Fruit fly (Drosophila melanogaster) whole organism, embryonic: Measurements from ENCODE around the gene CG34041.

ENCODE experiments used
- Asciz ChIP-seq: fragments of 200-800 bp; sonication (Bioruptor generic); optimal IDR thresholded peaks from 2 replicates; lab custom pipeline; 2017; ENCODE audit warnings: missing biosample characterization, mild to moderate bottlenecking, missing genetic modification characterization, missing genetic modification reagents
- Atf-2 ChIP-seq: fragments of 200-800 bp; sonication (Bioruptor generic); optimal IDR thresholded peaks from 2 replicates; lab custom pipeline; 2016; ENCODE audit warnings: missing biosample characterization, missing genetic modification characterization
- Bgb ChIP-seq: fragments of 200-800 bp; sonication (Bioruptor generic); IDR thresholded peaks from 2 replicates; pipeline ENCODE4 v1.3.6; 2022; ENCODE audit warnings: missing biosample characterization, missing genetic modification characterization; ENCODE audit not compliant: partially characterized antibody
- CG10431 ChIP-seq: fragments of 200-800 bp; sonication (Bioruptor generic); optimal IDR thresholded peaks from 3 replicates; lab custom pipeline; 2018; ENCODE audit warnings: missing biosample characterization, mild to moderate bottlenecking, missing genetic modification characterization
- CG10979 ChIP-seq: fragments of 200-800 bp; sonication (Bioruptor generic); optimal IDR thresholded peaks from 2 replicates; lab custom pipeline; 2018; ENCODE audit warnings: missing biosample characterization, mild to moderate bottlenecking, missing genetic modification characterization, moderate library complexity
- CG11723 ChIP-seq: fragments of 200-800 bp; sonication (Bioruptor generic); optimal IDR thresholded peaks from 2 replicates; lab custom pipeline; 2017; ENCODE audit warnings: missing biosample characterization, mild to moderate bottlenecking, missing genetic modification characterization
- CG12299 ChIP-seq: fragments of 200-800 bp; sonication (Bioruptor generic); optimal IDR thresholded peaks from 2 replicates; lab custom pipeline; 2018; ENCODE audit warnings: missing biosample characterization, mild to moderate bottlenecking, missing genetic modification characterization
- CG12744 ChIP-seq: fragments of 200-800 bp; sonication (Bioruptor generic); optimal IDR thresholded peaks from 2 replicates; lab custom pipeline; 2016; ENCODE audit warnings: missing biosample characterization, missing genetic modification characterization
- CG13894 ChIP-seq: fragments of 200-800 bp; sonication (Bioruptor generic); optimal IDR thresholded peaks from 3 replicates; lab custom pipeline; 2018; ENCODE audit warnings: missing biosample characterization, mild to moderate bottlenecking, missing genetic modification characterization, moderate library complexity
- CG14014 ChIP-seq: fragments of 200-800 bp; sonication (Bioruptor generic); IDR thresholded peaks from 2 replicates; pipeline ENCODE4 v1.3.6; 2022; ENCODE audit warnings: missing biosample characterization, missing genetic modification characterization
- CG14860 ChIP-seq: fragments of 200-800 bp; sonication (Bioruptor generic); IDR thresholded peaks from 3 replicates; pipeline ENCODE4 v1.3.6; 2022; ENCODE audit warnings: missing biosample characterization, missing genetic modification characterization; ENCODE audit not compliant: partially characterized antibody
- CG15601 ChIP-seq: fragments of 200-800 bp; sonication (Bioruptor generic); optimal IDR thresholded peaks from 3 replicates; lab custom pipeline; 2019; ENCODE audit warnings: missing biosample characterization, mild to moderate bottlenecking, missing genetic modification characterization, moderate library complexity
- CG17612 ChIP-seq: fragments of 200-800 bp; sonication (Bioruptor generic); IDR thresholded peaks from 2 replicates; pipeline ENCODE4 v1.3.6; 2022; ENCODE audit warnings: missing biosample characterization, missing genetic modification characterization
- CG18599 ChIP-seq: fragments of 200-800 bp; sonication (Bioruptor generic); optimal IDR thresholded peaks from 3 replicates; lab custom pipeline; 2017; ENCODE audit warnings: missing biosample characterization, missing genetic modification characterization, mild to moderate bottlenecking, moderate library complexity, missing genetic modification reagents
- CG18619 ChIP-seq: fragments of 200-800 bp; sonication (Bioruptor generic); optimal IDR thresholded peaks from 3 replicates; lab custom pipeline; 2017; ENCODE audit warnings: missing biosample characterization, mild to moderate bottlenecking, missing genetic modification characterization
- CG2875 ChIP-seq: fragments of 200-800 bp; sonication (Bioruptor generic); optimal IDR thresholded peaks from 2 replicates; lab custom pipeline; 2017; ENCODE audit warnings: missing biosample characterization, mild to moderate bottlenecking, missing genetic modification characterization, missing genetic modification reagents
- CG33557 ChIP-seq: fragments of 200-800 bp; sonication (Bioruptor generic); optimal IDR thresholded peaks from 2 replicates; lab custom pipeline; 2019; ENCODE audit warnings: missing biosample characterization, mild to moderate bottlenecking, missing genetic modification characterization, moderate library complexity
- CG3726 ChIP-seq: fragments of 200-800 bp; sonication (Bioruptor generic); IDR thresholded peaks from 3 replicates; pipeline ENCODE4, ENCODE4 v1.3.6; 2022; ENCODE audit warnings: missing biosample characterization, missing genetic modification characterization
- CG6175 ChIP-seq: fragments of 200-800 bp; sonication (Bioruptor generic); IDR thresholded peaks from 3 replicates; pipeline ENCODE4 v1.3.6; 2022; ENCODE audit warnings: missing biosample characterization, missing genetic modification characterization
- CG6654 ChIP-seq: fragments of 200-800 bp; sonication (Bioruptor generic); optimal IDR thresholded peaks from 2 replicates; lab custom pipeline; 2017; ENCODE audit warnings: missing biosample characterization, mild to moderate bottlenecking, missing genetic modification characterization
- CG6689 ChIP-seq: fragments of 200-800 bp; sonication (Bioruptor generic); IDR thresholded peaks from 2 replicates; pipeline ENCODE4 v1.3.6; 2022; ENCODE audit warnings: missing biosample characterization, missing genetic modification characterization
- CG7963 ChIP-seq: fragments of 200-800 bp; sonication (Bioruptor generic); IDR thresholded peaks from 3 replicates; pipeline ENCODE4 v1.3.6; 2022; ENCODE audit warnings: missing biosample characterization, missing genetic modification characterization; ENCODE audit not compliant: partially characterized antibody
- CG8281 ChIP-seq: fragments of 200-800 bp; sonication (Bioruptor generic); optimal IDR thresholded peaks from 2 replicates; lab custom pipeline; 2018; ENCODE audit warnings: missing biosample characterization, mild to moderate bottlenecking, missing genetic modification characterization, moderate library complexity
- CG9876 ChIP-seq: fragments of 200-800 bp; sonication (Bioruptor generic); optimal IDR thresholded peaks from 2 replicates; lab custom pipeline; 2016; ENCODE audit warnings: missing biosample characterization, missing genetic modification characterization
- Dp ChIP-seq: fragments of 200-800 bp; sonication (Bioruptor generic); optimal IDR thresholded peaks from 2 replicates; lab custom pipeline; 2018; ENCODE audit warnings: missing biosample characterization, mild to moderate bottlenecking, missing genetic modification characterization, moderate library complexity
- Fer3 ChIP-seq: fragments of 200-800 bp; sonication (Bioruptor generic); optimal IDR thresholded peaks from 2 replicates; lab custom pipeline; 2018; ENCODE audit warnings: missing biosample characterization, mild to moderate bottlenecking, missing genetic modification characterization, moderate library complexity
- Hey ChIP-seq: fragments of 200-800 bp; sonication (Bioruptor generic); optimal IDR thresholded peaks from 3 replicates; lab custom pipeline; 2018; ENCODE audit warnings: missing biosample characterization, mild to moderate bottlenecking, missing genetic modification characterization
- Hr78 ChIP-seq, 2 experiments: fragments of 200-800 bp in 1 of 2; fragments of >200 bp in 1 of 2; sonication (Bioruptor generic) in 1 of 2; optimal IDR thresholded peaks; 2 replicates each; lab custom pipeline; 2017 to 2019; ENCODE audit warnings: missing biosample characterization in 2 of 2, missing genetic modification characterization in 2 of 2, mild to moderate bottlenecking in 1 of 2, moderate library complexity in 1 of 2
- Nf-YA ChIP-seq: fragments of 200-800 bp; sonication (Bioruptor generic); IDR thresholded peaks from 2 replicates; pipeline ENCODE4 v1.3.6; 2022; ENCODE audit warnings: missing biosample characterization, missing genetic modification characterization
- Side ChIP-seq: fragments of 200-800 bp; sonication (Bioruptor generic); optimal IDR thresholded peaks from 2 replicates; lab custom pipeline; 2016; ENCODE audit warnings: missing biosample characterization, missing genetic modification characterization
- Sin3A ChIP-seq: fragments of >200 bp; optimal IDR thresholded peaks from 2 replicates; lab custom pipeline; 2018
- Tbp ChIP-seq: fragments of >200 bp; optimal IDR thresholded peaks from 2 replicates; lab custom pipeline; 2018; ENCODE audit warnings: missing biosample characterization, missing genetic modification characterization
- az2 ChIP-seq: fragments of 200-800 bp; sonication (Bioruptor generic); optimal IDR thresholded peaks from 3 replicates; lab custom pipeline; 2016; ENCODE audit warnings: missing biosample characterization, missing genetic modification characterization
- dan ChIP-seq: fragments of 200-800 bp; sonication (Bioruptor generic); IDR thresholded peaks from 2 replicates; pipeline ENCODE4 v1.3.6; 2022; ENCODE audit warnings: missing biosample characterization, missing genetic modification characterization
- dmrt99B ChIP-seq: fragments of 200-800 bp; sonication (Bioruptor generic); optimal IDR thresholded peaks from 2 replicates; lab custom pipeline; 2018; ENCODE audit warnings: missing biosample characterization, mild to moderate bottlenecking, missing genetic modification characterization, moderate library complexity
- grau ChIP-seq: fragments of 200-800 bp; optimal IDR thresholded peaks from 3 replicates; lab custom pipeline; 2019; ENCODE audit warnings: missing biosample characterization, mild to moderate bottlenecking, missing genetic modification characterization, moderate library complexity
- insv ChIP-seq, 2 experiments: fragments of 200-800 bp; sonication (Bioruptor generic); optimal IDR thresholded peaks; 3 replicates each; lab custom pipeline; 2016 to 2018; ENCODE audit warnings: missing biosample characterization in 2 of 2, missing genetic modification characterization in 2 of 2
- inv ChIP-seq: fragments of 200-800 bp; sonication (Bioruptor generic); IDR thresholded peaks from 2 replicates; pipeline ENCODE4 v1.3.6; 2022; ENCODE audit warnings: missing biosample characterization, missing genetic modification characterization; ENCODE audit not compliant: partially characterized antibody
- jing ChIP-seq: fragments of 200-800 bp; sonication (Bioruptor generic); optimal IDR thresholded peaks from 2 replicates; lab custom pipeline; 2018; ENCODE audit warnings: missing biosample characterization, mild to moderate bottlenecking, missing genetic modification characterization
- knrl ChIP-seq: fragments of 200-800 bp; sonication (Bioruptor generic); IDR thresholded peaks from 3 replicates; pipeline ENCODE4 v1.3.6; 2022; ENCODE audit warnings: missing biosample characterization, missing genetic modification characterization; ENCODE audit not compliant: partially characterized antibody
- lbe ChIP-seq: fragments of 200-800 bp; sonication (Bioruptor generic); optimal IDR thresholded peaks from 2 replicates; lab custom pipeline; 2016; ENCODE audit warnings: missing biosample characterization, mild to moderate bottlenecking, missing genetic modification characterization
- onecut ChIP-seq: fragments of 200-800 bp; sonication (Bioruptor generic); IDR thresholded peaks from 2 replicates; pipeline ENCODE4 v1.3.6; 2022; ENCODE audit warnings: missing biosample characterization, missing genetic modification characterization
- pros ChIP-seq: fragments of 200-800 bp; sonication (Bioruptor generic); optimal IDR thresholded peaks from 3 replicates; lab custom pipeline; 2019; ENCODE audit warnings: missing biosample characterization, mild to moderate bottlenecking, missing genetic modification characterization, moderate library complexity
- psq ChIP-seq: fragments of 200-800 bp; sonication (Bioruptor generic); optimal IDR thresholded peaks from 2 replicates; lab custom pipeline; 2017; ENCODE audit warnings: missing biosample characterization, missing genetic modification characterization
- rib ChIP-seq: fragments of 200-800 bp; sonication (Bioruptor generic); IDR thresholded peaks from 2 replicates; pipeline ENCODE4 v1.3.6; 2022; ENCODE audit warnings: missing biosample characterization, missing genetic modification characterization
- row ChIP-seq: fragments of 200-800 bp; sonication (Bioruptor generic); IDR thresholded peaks from 3 replicates; pipeline ENCODE4 v1.3.6; 2022; ENCODE audit warnings: missing biosample characterization, missing genetic modification characterization
- run ChIP-seq: fragments of 200-800 bp; sonication (Bioruptor generic); optimal IDR thresholded peaks from 3 replicates; lab custom pipeline; 2018; ENCODE audit warnings: missing biosample characterization, mild to moderate bottlenecking, missing genetic modification characterization
- unc-4 ChIP-seq: fragments of 200-800 bp; sonication (Bioruptor generic); IDR thresholded peaks from 2 replicates; pipeline ENCODE4 v1.3.6; 2022; ENCODE audit warnings: missing biosample characterization, missing genetic modification characterization; ENCODE audit not compliant: partially characterized antibody
- wdn ChIP-seq: fragments of 200-800 bp; sonication (Bioruptor generic); IDR thresholded peaks from 2 replicates; pipeline ENCODE4 v1.3.6; 2022; ENCODE audit warnings: missing biosample characterization, missing genetic modification characterization
- zen2 ChIP-seq: fragments of 200-800 bp; sonication (Bioruptor generic); IDR thresholded peaks from 3 replicates; pipeline ENCODE4 v1.3.6; 2022; ENCODE audit warnings: missing biosample characterization, missing genetic modification characterization; ENCODE audit not compliant: partially characterized antibody

The CG34041 gene

dm6 chr3R:30540196-30540595 is 32.4 kb downstream of the CG34041 start (continued):
- peak; percentile 55 for TF ChIP-seq CG10431 (GFP tag; lab: Kevin White, UChicago)
- TF ChIP-seq CG18599 (GFP tag; lab: Kevin White, UChicago) = peak; percentile 97
- peak; percentile 91 for TF ChIP-seq wdn
- peak; percentile 89 for TF ChIP-seq CG12299
- no peak for TF ChIP-seq inv
- no peak for TF ChIP-seq Sin3A (lab: Kevin White, UChicago)
- peak; percentile 76 for TF ChIP-seq CG17612
- TF ChIP-seq zen2 (GFP tag; lab: Robert Waterston, UW) = no peak
- TF ChIP-seq CG14860 (GFP tag; lab: Robert Waterston, UW) = no peak
- TF ChIP-seq CG11723 (GFP tag; lab: Kevin White, UChicago) = peak; percentile 78
- TF ChIP-seq Atf-2 (GFP tag; lab: Kevin White, UChicago) = peak; percentile 87
- TF ChIP-seq onecut (GFP tag; lab: Robert Waterston, UW) = peak; percentile 86
- peak; percentile 79 for TF ChIP-seq jing
- peak; percentile 89 for TF ChIP-seq CG12744
- peak; percentile 86 for TF ChIP-seq CG6175
- TF ChIP-seq row (GFP tag; lab: Robert Waterston, UW) = peak; percentile 93
- TF ChIP-seq Bgb (GFP tag; lab: Robert Waterston, UW) = no peak
- peak; percentile 69 for TF ChIP-seq psq
- TF ChIP-seq dan (GFP tag; lab: Robert Waterston, UW) = peak; percentile 52; the same call in 1 of the 2 replicates
- TF ChIP-seq Hr78 (GFP tag; optimal IDR thresholded peaks at IDR 0.05; lab: Kevin White, UChicago) = peak in 1 of 2 experiments; percentile 77
- no peak for TF ChIP-seq lbe
- TF ChIP-seq Dp (GFP tag; lab: Kevin White, UChicago) = no peak
- TF ChIP-seq CG33557 (GFP tag; lab: Kevin White, UChicago) = peak; percentile 41
- TF ChIP-seq CG13894 (tag; lab: Kevin White, UChicago) = peak; percentile 92
- peak; percentile 91 for TF ChIP-seq az2 (GFP tag; lab: Kevin White, UChicago)
- peak; percentile 84 for TF ChIP-seq Nf-YA (GFP tag; lab: Robert Waterston, UW)
- TF ChIP-seq CG18619 = peak; percentile 91
- peak; percentile 86 for TF ChIP-seq CG10979 (tag; lab: Kevin White, UChicago)
- peak; percentile 91 for TF ChIP-seq CG14014 (GFP tag; lab: Robert Waterston, UW)
- TF ChIP-seq CG9876 = peak; percentile 92
- TF ChIP-seq CG15601 (tag; lab: Kevin White, UChicago) = peak; percentile 75
- TF ChIP-seq unc-4 (GFP tag; lab: Robert Waterston, UW) = no peak
- peak; percentile 86 for TF ChIP-seq CG6689
- TF ChIP-seq Tbp = no peak
- TF ChIP-seq Asciz = peak; percentile 92
- peak; percentile 88 for TF ChIP-seq grau (tag; lab: Kevin White, UChicago)
- TF ChIP-seq pros (GFP tag; lab: Kevin White, UChicago) = no peak
- peak; percentile 94 for TF ChIP-seq dmrt99B
- no peak for TF ChIP-seq knrl (GFP tag; lab: Robert Waterston, UW)
- peak; percentile 95 for TF ChIP-seq Fer3 (tag; lab: Kevin White, UChicago)
- peak; percentile 91 for TF ChIP-seq rib (GFP tag; lab: Robert Waterston, UW)
- TF ChIP-seq CG8281 (tag; lab: Kevin White, UChicago) = peak; percentile 70
- TF ChIP-seq run (tag; lab: Kevin White, UChicago) = peak; percentile 74
- peak; percentile 77 for TF ChIP-seq Hey
- TF ChIP-seq CG3726 = peak; percentile 87
- TF ChIP-seq CG2875 = peak; percentile 82
- no peak for TF ChIP-seq CG7963
- TF ChIP-seq CG6654 (GFP tag; lab: Kevin White, UChicago) = peak; percentile 78
- peak; percentile 93 for TF ChIP-seq Side (GFP tag; lab: Kevin White, UChicago)
- peak in 1 of 2 experiments; percentile 33 for TF ChIP-seq insv (GFP tag; optimal IDR thresholded peaks at IDR 0.05; lab: Kevin White, UChicago)
